Worm (Caenorhabditis elegans): ENCODE measurements around the gene F26A10.2.

ce11 chrX:7659591-7660433 lies 14.6 kb upstream of the F26A10.2 start:
- TF ChIP-seq ets-4 (tag; optimal IDR thresholded peaks at IDR 0.05) (no peak), C38D4.7 (GFP tag; optimal IDR thresholded peaks at IDR 0.05) (no peak), nhr-11 (tag; optimal IDR thresholded peaks at IDR 0.05) (no peak), tbx-2 (tag; optimal IDR thresholded peaks at IDR 0.05) (no peak), ceh-34 (tag; optimal IDR thresholded peaks at IDR 0.05) (no peak), dmd-4 (tag; optimal IDR thresholded peaks at IDR 0.05; ENCODE audit: borderline replicate concordance) (no peak), lim-6 (tag; optimal IDR thresholded peaks at IDR 0.05) (no peak), T23F11.4 (GFP tag; optimal IDR thresholded peaks at IDR 0.05) (no peak), pha-4 (tag; optimal IDR thresholded peaks at IDR 0.05) (no peak), K02D7.2 (tag; optimal IDR thresholded peaks at IDR 0.05) (no peak)

Measured in whole organism, late embryonic.